Worm (Caenorhabditis elegans) whole organism, L4/young adult: ENCODE measurements around the gene C16A11.2.

Source experiments
- W03F9.2 ChIP-seq: fragments of 150-350 bp; optimal IDR thresholded peaks from 2 replicates; lab custom pipeline; 2014; ENCODE audit warnings: missing biosample characterization, missing genetic modification characterization
- dao-5 ChIP-seq: sonication (generic microtip); optimal IDR thresholded peaks from 2 replicates; lab custom pipeline; 2016; ENCODE audit warnings: missing genotype, missing genetic modification characterization, moderate library complexity, missing compliant biosample characterization
- him-1 ChIP-seq: sonication (generic microtip); optimal IDR thresholded peaks from 2 replicates; lab custom pipeline; 2016; ENCODE audit warnings: missing genotype, missing genetic modification reagents, missing genetic modification characterization, missing compliant biosample characterization

DNA sequence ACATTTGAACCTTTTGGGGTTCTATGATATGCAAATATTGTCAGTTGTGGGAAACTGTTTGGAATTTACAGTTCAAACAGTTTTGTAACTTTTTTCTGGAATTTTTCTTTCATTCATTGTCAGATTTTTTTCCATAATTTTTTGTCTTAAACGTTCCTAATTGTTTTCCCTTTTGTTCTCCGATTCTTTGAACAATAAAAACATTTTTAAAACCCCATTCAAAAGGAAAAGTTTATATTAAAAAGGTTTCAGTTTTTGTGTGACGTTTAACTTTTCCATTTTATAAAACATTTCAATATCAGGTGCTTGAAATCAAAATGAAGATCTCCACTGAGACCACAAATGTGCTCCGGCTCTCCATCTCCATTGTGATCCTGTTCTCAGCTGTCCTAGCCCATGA is 18.9 kb upstream of the C16A11.2 start, which contains the start of gene F31D5.1:
- TF ChIP-seq W03F9.2 (tag; lab: Kevin White, UChicago) (no peak), him-1 (no peak), dao-5 (tag; lab: Kevin White, UChicago) (no peak)
